Worm (Caenorhabditis elegans) whole organism, L1 larva: ENCODE data around the gene pfk-1.1.

Experiments used
- C16A3.4 ChIP-seq: fragments of 150-350 bp; optimal IDR thresholded peaks from 2 replicates; lab custom pipeline; 2014; ENCODE audit warnings: missing biosample characterization, missing genetic modification characterization
- Y116A8C.19 ChIP-seq: sonication (generic microtip); optimal IDR thresholded peaks from 2 replicates; lab custom pipeline; 2016; ENCODE audit warnings: missing compliant biosample characterization, missing genetic modification characterization, borderline replicate concordance
- aly-2 ChIP-seq: fragments of 150-350 bp; optimal IDR thresholded peaks from 2 replicates; lab custom pipeline; 2014; ENCODE audit warnings: missing biosample characterization, missing genetic modification characterization
- ceh-63 ChIP-seq: fragments of 200-800 bp; sonication (Bioruptor generic); optimal IDR thresholded peaks from 2 replicates; lab custom pipeline; 2018; ENCODE audit warnings: mild to moderate bottlenecking, missing genetic modification characterization, missing compliant biosample characterization
- ceh-8 ChIP-seq: fragments of 200-800 bp; sonication (Bioruptor generic); optimal IDR thresholded peaks from 2 replicates; lab custom pipeline; 2018; ENCODE audit warnings: mild to moderate bottlenecking, missing genetic modification characterization, moderate library complexity, missing compliant biosample characterization
- ceh-82 ChIP-seq, 3 experiments: fragments of 150-350 bp in 1 of 3; sonication (generic microtip) in 2 of 3; optimal IDR thresholded peaks; 2 replicates each; lab custom pipeline; 2014 to 2017; ENCODE audit warnings: missing biosample characterization in 3 of 3, missing genetic modification characterization in 3 of 3
- ceh-88 ChIP-seq: fragments of 200-800 bp; sonication (Bioruptor generic); IDR thresholded peaks from 2 replicates; pipeline ENCODE4 v1.3.6; 2022; ENCODE audit warnings: missing genetic modification characterization, missing compliant biosample characterization
- ceh-90 ChIP-seq: sonication (generic microtip); optimal IDR thresholded peaks from 2 replicates; lab custom pipeline; 2016; ENCODE audit warnings: missing genetic modification characterization, missing compliant biosample characterization
- ces-1 ChIP-seq: fragments of 150-350 bp; optimal IDR thresholded peaks from 2 replicates; lab custom pipeline; 2014; ENCODE audit warnings: missing biosample characterization, missing genetic modification reagents, missing genetic modification characterization
- dsc-1 ChIP-seq: sonication (generic microtip); optimal IDR thresholded peaks from 2 replicates; lab custom pipeline; 2016; ENCODE audit warnings: mild to moderate bottlenecking, missing genetic modification characterization, missing compliant biosample characterization
- egl-13 ChIP-seq: sonication (generic microtip); optimal IDR thresholded peaks from 2 replicates; lab custom pipeline; 2016; ENCODE audit warnings: missing genotype, missing genetic modification reagents, missing genetic modification characterization, missing compliant biosample characterization
- ets-5 ChIP-seq: fragments of 200-800 bp; sonication (Bioruptor generic); IDR thresholded peaks from 2 replicates; pipeline ENCODE4 v1.3.6; 2022; ENCODE audit warnings: missing genetic modification characterization, missing compliant biosample characterization
- fkh-4 ChIP-seq: sonication (generic microtip); optimal IDR thresholded peaks from 2 replicates; lab custom pipeline; 2016; ENCODE audit warnings: missing compliant biosample characterization, missing genetic modification characterization, borderline replicate concordance
- hlh-17 ChIP-seq: fragments of 200-800 bp; sonication (Bioruptor generic); optimal IDR thresholded peaks from 2 replicates; lab custom pipeline; 2018; ENCODE audit warnings: missing genetic modification characterization, mild to moderate bottlenecking, missing compliant biosample characterization, moderate library complexity, borderline replicate concordance
- hlh-4 ChIP-seq: sonication (generic microtip); optimal IDR thresholded peaks from 2 replicates; lab custom pipeline; 2016; ENCODE audit warnings: mild to moderate bottlenecking, missing genetic modification characterization, missing compliant biosample characterization
- irx-1 ChIP-seq: sonication (generic microtip); optimal IDR thresholded peaks from 2 replicates; lab custom pipeline; 2016; ENCODE audit warnings: missing genetic modification characterization, missing compliant biosample characterization
- lin-13 ChIP-seq: fragments of 150-350 bp; optimal IDR thresholded peaks from 2 replicates; lab custom pipeline; 2014; ENCODE audit warnings: missing biosample characterization, missing genetic modification reagents, missing genetic modification characterization
- lin-14 ChIP-seq: fragments of 200-800 bp; sonication (Bioruptor generic); optimal IDR thresholded peaks from 2 replicates; lab custom pipeline; 2018; ENCODE audit warnings: mild to moderate bottlenecking, missing genetic modification characterization, moderate library complexity, missing compliant biosample characterization
- lin-15B ChIP-seq: fragments of 150-350 bp; sonication (generic microtip); optimal IDR thresholded peaks from 3 replicates; lab custom pipeline; 2014; ENCODE audit warnings: missing biosample characterization, missing genetic modification characterization
- lin-35 ChIP-seq, 2 experiments: fragments of 150-350 bp; optimal IDR thresholded peaks; 2 replicates each; lab custom pipeline; 2014; ENCODE audit warnings: missing biosample characterization in 2 of 2, missing genetic modification characterization in 2 of 2, missing genetic modification reagents in 2 of 2
- lsy-2 ChIP-seq, 2 experiments: fragments of 150-350 bp; optimal IDR thresholded peaks; 2 replicates each; lab custom pipeline; 2014; ENCODE audit warnings: missing biosample characterization in 2 of 2, missing genetic modification characterization in 2 of 2
- mep-1 ChIP-seq: fragments of 150-350 bp; optimal IDR thresholded peaks from 2 replicates; lab custom pipeline; 2014; ENCODE audit warnings: missing biosample characterization, missing genetic modification characterization
- nhr-12 ChIP-seq: sonication (generic microtip); optimal IDR thresholded peaks from 2 replicates; lab custom pipeline; 2017; ENCODE audit warnings: missing biosample characterization, missing genetic modification characterization
- nhr-47 ChIP-seq: sonication (generic microtip); optimal IDR thresholded peaks from 2 replicates; lab custom pipeline; 2016; ENCODE audit warnings: mild to moderate bottlenecking, missing genetic modification characterization, moderate library complexity, missing compliant biosample characterization
- nhr-71 ChIP-seq: sonication (generic microtip); optimal IDR thresholded peaks from 2 replicates; lab custom pipeline; 2016; ENCODE audit warnings: mild to moderate bottlenecking, missing genetic modification characterization, moderate library complexity, missing compliant biosample characterization
- nhr-76 ChIP-seq: sonication (generic microtip); optimal IDR thresholded peaks from 2 replicates; lab custom pipeline; 2017; ENCODE audit warnings: missing biosample characterization, missing genetic modification characterization
- nhr-84 ChIP-seq: sonication (generic microtip); optimal IDR thresholded peaks from 2 replicates; lab custom pipeline; 2017; ENCODE audit warnings: missing biosample characterization, missing genetic modification characterization
- nhr-85 ChIP-seq: sonication (generic microtip); peaks from one replicate; lab custom pipeline; 2016; ENCODE audit warnings: missing genetic modification characterization, inconsistent platforms, missing compliant biosample characterization
- pag-3 ChIP-seq: sonication (generic microtip); optimal IDR thresholded peaks from 2 replicates; lab custom pipeline; 2017; ENCODE audit warnings: missing genetic modification characterization, mild to moderate bottlenecking, missing compliant biosample characterization, antibody characterized with exemption, borderline replicate concordance; ENCODE audit not compliant: insufficient read depth
- pqm-1 ChIP-seq: sonication (generic microtip); optimal IDR thresholded peaks from 3 replicates; lab custom pipeline; 2017; ENCODE audit warnings: missing biosample characterization, missing genetic modification characterization
- rnt-1 ChIP-seq: sonication (generic microtip); optimal IDR thresholded peaks from 2 replicates; lab custom pipeline; 2016; ENCODE audit warnings: mild to moderate bottlenecking, missing genetic modification characterization, moderate library complexity, missing compliant biosample characterization
- skn-1 ChIP-seq: fragments of 150-350 bp; optimal IDR thresholded peaks from 2 replicates; lab custom pipeline; 2014; ENCODE audit warnings: missing biosample characterization, missing genetic modification characterization
- snpc-4 ChIP-seq: fragments of 150-350 bp; optimal IDR thresholded peaks from 2 replicates; lab custom pipeline; 2014; ENCODE audit warnings: missing biosample characterization, missing genetic modification characterization
- snu-23 ChIP-seq: sonication (generic microtip); optimal IDR thresholded peaks from 2 replicates; lab custom pipeline; 2016; ENCODE audit warnings: missing genetic modification characterization, missing compliant biosample characterization
- sup-37 ChIP-seq: fragments of 200-800 bp; sonication (Bioruptor generic); optimal IDR thresholded peaks from 2 replicates; lab custom pipeline; 2018; ENCODE audit warnings: mild to moderate bottlenecking, missing genetic modification characterization, missing compliant biosample characterization
- tlp-1 ChIP-seq: fragments of 150-350 bp; optimal IDR thresholded peaks from 2 replicates; lab custom pipeline; 2014; ENCODE audit warnings: missing biosample characterization, missing genetic modification characterization
- unc-130 ChIP-seq: fragments of 150-350 bp; optimal IDR thresholded peaks from 2 replicates; lab custom pipeline; 2017; ENCODE audit warnings: missing biosample characterization, missing genetic modification characterization, inconsistent platforms
- unc-86 ChIP-seq: sonication (generic microtip); optimal IDR thresholded peaks from 2 replicates; lab custom pipeline; 2016; ENCODE audit warnings: missing genetic modification characterization, missing compliant biosample characterization
- xbp-1 ChIP-seq: sonication (generic microtip); optimal IDR thresholded peaks from 2 replicates; lab custom pipeline; 2016; ENCODE audit warnings: missing genetic modification characterization, missing compliant biosample characterization
- zip-4 ChIP-seq: fragments of 200-800 bp; sonication (Bioruptor generic); optimal IDR thresholded peaks from 2 replicates; lab custom pipeline; 2018; ENCODE audit warnings: mild to moderate bottlenecking, missing genetic modification characterization, moderate library complexity, missing compliant biosample characterization
- ztf-4 ChIP-seq: fragments of 150-350 bp; optimal IDR thresholded peaks from 2 replicates; lab custom pipeline; 2014; ENCODE audit warnings: missing biosample characterization, missing genetic modification characterization

pfk-1.1 gene

DNA sequence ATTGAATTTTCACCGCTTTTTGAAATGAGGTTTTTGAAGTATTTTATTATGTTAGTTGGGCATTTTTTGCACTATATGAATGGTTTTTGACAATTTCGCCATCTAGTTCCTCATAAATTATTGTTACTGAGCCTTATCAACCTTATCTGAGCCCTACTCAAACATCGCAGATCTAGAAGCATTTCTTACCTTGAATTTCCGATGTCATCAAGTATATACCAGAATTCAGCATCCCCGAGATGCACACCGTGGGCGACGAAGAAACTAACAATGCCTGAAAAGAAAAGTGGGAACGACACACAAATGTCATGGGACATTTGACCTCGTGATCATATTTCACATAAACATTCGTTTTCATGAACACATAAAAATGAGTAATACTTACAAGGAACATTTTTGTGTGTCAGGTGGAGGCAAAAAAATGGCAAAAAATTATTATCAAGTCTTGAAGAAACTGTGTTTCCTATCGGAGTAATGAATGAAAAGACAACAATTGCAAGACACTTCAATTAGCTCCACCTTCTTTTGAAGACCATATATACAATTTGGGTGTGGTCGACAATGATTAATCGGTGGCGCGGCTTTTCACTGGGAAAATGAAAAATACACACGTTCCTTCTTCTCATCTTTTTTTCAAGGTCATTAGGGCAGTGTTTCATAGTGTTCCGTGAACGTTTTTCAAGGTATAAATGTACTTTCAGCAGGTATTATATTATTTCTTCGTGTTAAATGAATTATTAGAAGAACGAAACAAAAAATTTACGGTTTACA, 31.8 kb downstream of the pfk-1.1 start (continued):
- TF ChIP-seq nhr-12 (tag; lab: Kevin White, UChicago): no peak
- no peak for TF ChIP-seq ceh-90
- TF ChIP-seq unc-86 (tag; lab: Kevin White, UChicago): no peak
- TF ChIP-seq ceh-8 (GFP tag; lab: Kevin White, UChicago): no peak
- no peak for TF ChIP-seq irx-1 (tag; lab: Kevin White, UChicago)
- no peak for TF ChIP-seq snpc-4 (tag; lab: Kevin White, UChicago)
- no peak for TF ChIP-seq aly-2 (tag; lab: Kevin White, UChicago)
- TF ChIP-seq lin-35 (GFP tag; optimal IDR thresholded peaks at IDR 0.05; lab: Kevin White, UChicago): peak in 1 of 2 experiments; percentile 58
- peak; percentile 56 for TF ChIP-seq nhr-85 (tag; lab: Kevin White, UChicago)
- no peak for TF ChIP-seq nhr-84
- TF ChIP-seq ces-1: no peak
- peak; percentile 14 for TF ChIP-seq nhr-71 (tag; lab: Kevin White, UChicago)
- peak; percentile 41 for TF ChIP-seq ceh-63 (GFP tag; lab: Kevin White, UChicago)
- no peak for TF ChIP-seq lsy-2 (tag; optimal IDR thresholded peaks at IDR 0.05; lab: Kevin White, UChicago)
- no peak for TF ChIP-seq lin-13 (GFP tag; lab: Kevin White, UChicago)
- no peak for TF ChIP-seq hlh-17
- peak; percentile 1 for TF ChIP-seq sup-37
- no peak for TF ChIP-seq ztf-4
- no peak for TF ChIP-seq lin-15B (tag; lab: Kevin White, UChicago)
- no peak for TF ChIP-seq ets-5 (GFP tag; lab: Robert Waterston, UW)

DNA sequence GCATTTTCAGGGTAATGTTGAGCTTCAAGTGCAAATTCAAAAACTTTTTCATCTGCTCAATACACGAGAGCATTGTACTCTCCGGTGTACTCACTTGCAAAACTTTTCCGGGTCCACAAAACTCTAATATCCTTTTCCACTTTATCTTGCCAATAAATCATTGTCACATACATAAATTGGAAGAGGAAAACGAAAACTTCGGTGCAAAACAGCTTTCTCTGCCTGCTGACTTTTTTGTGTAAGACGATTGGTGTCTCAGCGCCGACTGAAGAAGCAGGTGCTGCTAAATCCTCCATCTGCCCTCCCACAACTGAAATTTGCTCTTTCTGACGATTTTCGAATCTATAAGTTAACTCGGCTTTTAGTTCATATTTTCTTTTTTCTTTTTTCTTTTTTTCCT, 34.7 kb downstream of the pfk-1.1 start:
- peak; percentile 8 for TF ChIP-seq xbp-1 (tag; lab: Kevin White, UChicago)
- no peak for TF ChIP-seq fkh-4 (tag; lab: Kevin White, UChicago)
- peak; percentile 56 for TF ChIP-seq nhr-71 (tag; lab: Kevin White, UChicago)
- peak; percentile 13 for TF ChIP-seq snu-23 (GFP tag; lab: Kevin White, UChicago)
- TF ChIP-seq zip-4 (GFP tag; lab: Kevin White, UChicago): no peak
- TF ChIP-seq hlh-17: no peak
- peak; percentile 8 for TF ChIP-seq pag-3 (tag; lab: Kevin White, UChicago)
- peak in 1 of 2 experiments; percentile 17 for TF ChIP-seq lsy-2 (tag; optimal IDR thresholded peaks at IDR 0.05; lab: Kevin White, UChicago)
- TF ChIP-seq nhr-12 (tag; lab: Kevin White, UChicago): no peak
- peak; percentile 52 for TF ChIP-seq dsc-1
- no peak for TF ChIP-seq skn-1 (tag; lab: Kevin White, UChicago)
- no peak for TF ChIP-seq sup-37
- TF ChIP-seq Y116A8C.19 (tag; lab: Kevin White, UChicago): no peak
- TF ChIP-seq tlp-1 (tag; lab: Kevin White, UChicago): no peak
- no peak for TF ChIP-seq mep-1 (tag; lab: Kevin White, UChicago)
- no peak for TF ChIP-seq unc-130 (tag; lab: Kevin White, UChicago)
- peak; percentile 64 for TF ChIP-seq rnt-1 (tag; lab: Kevin White, UChicago)
- no peak for TF ChIP-seq C16A3.4 (tag; lab: Kevin White, UChicago)
- TF ChIP-seq nhr-47 (tag; lab: Kevin White, UChicago): no peak
- peak; percentile 58 for TF ChIP-seq lin-14 (GFP tag; lab: Kevin White, UChicago)
- TF ChIP-seq ceh-88 (GFP tag; lab: Robert Waterston, UW): no peak
- TF ChIP-seq pqm-1: no peak
- TF ChIP-seq aly-2 (tag; lab: Kevin White, UChicago): no peak

- no peak for TF ChIP-seq nhr-76
- no peak for TF ChIP-seq hlh-4 (tag; lab: Kevin White, UChicago)
- TF ChIP-seq egl-13 (tag; lab: Kevin White, UChicago): no peak
- TF ChIP-seq ceh-63 (GFP tag; lab: Kevin White, UChicago): no peak
- TF ChIP-seq zip-4 (GFP tag; lab: Kevin White, UChicago): no peak
- no peak for TF ChIP-seq ceh-82 (tag; optimal IDR thresholded peaks at IDR 0.05; lab: Kevin White, UChicago)
- TF ChIP-seq irx-1 (tag; lab: Kevin White, UChicago): no peak
Observed at ce11 chrX:2976148-2976547, 35.5 kb downstream of the pfk-1.1 start, which contains the start of gene aakg-3. Gene aakg-3 (plus strand): TSS chrX:2976448.
